Worm (Caenorhabditis elegans) whole organism, mixed stage, embryonic: ENCODE results near the gene fbxc-49.

ENCODE experiments used
- blmp-1 ChIP-seq: fragments of 150-350 bp; optimal IDR thresholded peaks from 2 replicates; lab custom pipeline; 2014; ENCODE audit warnings: missing biosample characterization, missing genetic modification characterization
- elt-1 ChIP-seq: sonication (generic microtip); optimal IDR thresholded peaks from 2 replicates; lab custom pipeline; 2017; ENCODE audit warnings: missing genetic modification characterization, mild to moderate bottlenecking, missing compliant biosample characterization, antibody characterized with exemption, moderate library complexity, borderline replicate concordance; ENCODE audit not compliant: insufficient read depth
- flh-1 ChIP-seq: fragments of 200-800 bp; sonication (Bioruptor generic); optimal IDR thresholded peaks from 2 replicates; lab custom pipeline; 2018; ENCODE audit warnings: mild to moderate bottlenecking, missing genetic modification characterization, moderate library complexity, missing compliant biosample characterization
- lin-13 ChIP-seq: fragments of 150-350 bp; optimal IDR thresholded peaks from 2 replicates; lab custom pipeline; 2014; ENCODE audit warnings: missing biosample characterization, missing genetic modification characterization
- lin-32 ChIP-seq: fragments of 200-800 bp; sonication (Bioruptor generic); optimal IDR thresholded peaks from 2 replicates; lab custom pipeline; 2018; ENCODE audit warnings: mild to moderate bottlenecking, missing genetic modification characterization, missing compliant biosample characterization
- lsy-2 ChIP-seq: fragments of 150-350 bp; optimal IDR thresholded peaks from 2 replicates; lab custom pipeline; 2014; ENCODE audit warnings: missing biosample characterization, missing genetic modification characterization
- mep-1 ChIP-seq: fragments of 150-350 bp; optimal IDR thresholded peaks from 2 replicates; lab custom pipeline; 2017; ENCODE audit warnings: missing biosample characterization, missing genetic modification reagents, missing genetic modification characterization, inconsistent platforms
- nhr-237 ChIP-seq: fragments of 150-350 bp; optimal IDR thresholded peaks from 2 replicates; lab custom pipeline; 2014; ENCODE audit warnings: missing biosample characterization, missing genetic modification characterization
- nhr-76 ChIP-seq: sonication (generic microtip); optimal IDR thresholded peaks from 2 replicates; lab custom pipeline; 2017; ENCODE audit warnings: missing biosample characterization, missing genetic modification characterization
- pha-4 ChIP-seq: fragments of 150-350 bp; optimal IDR thresholded peaks from 2 replicates; lab custom pipeline; 2018; ENCODE audit warnings: missing biosample characterization, missing genetic modification reagents, missing genetic modification characterization
- snpc-4 ChIP-seq: fragments of 150-350 bp; optimal IDR thresholded peaks from 2 replicates; lab custom pipeline; 2014; ENCODE audit warnings: missing biosample characterization, missing genetic modification characterization
- unc-62 ChIP-seq: fragments of 150-350 bp; optimal IDR thresholded peaks from 2 replicates; lab custom pipeline; 2014; ENCODE audit warnings: missing biosample characterization, missing genetic modification reagents, missing genetic modification characterization

DNA sequence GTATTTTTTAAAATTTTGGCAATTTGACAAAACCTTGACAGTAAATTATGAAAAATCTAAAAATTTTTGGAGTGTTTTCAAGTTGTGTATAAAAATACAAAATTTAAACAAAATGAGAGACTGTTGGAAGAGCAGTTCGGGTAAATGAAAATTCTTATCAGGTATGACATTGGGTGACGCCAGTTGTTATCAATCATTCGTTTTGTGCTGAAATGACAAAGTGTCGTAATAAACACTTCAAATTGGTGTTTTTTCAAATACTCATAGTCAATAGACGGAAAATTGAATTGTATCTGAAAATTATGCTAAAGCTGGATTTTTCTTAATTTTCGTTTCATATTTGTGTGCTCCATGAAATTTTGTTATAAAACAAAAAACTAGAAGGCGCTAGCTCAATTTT lies 38.8 kb downstream of the fbxc-49 start:
- TF ChIP-seq nhr-76: no peak
- TF ChIP-seq nhr-237: no peak
- TF ChIP-seq snpc-4 (tag; lab: Kevin White, UChicago): no peak
- TF ChIP-seq pha-4: no peak
- no peak for TF ChIP-seq lin-32
- no peak for TF ChIP-seq mep-1
- no peak for TF ChIP-seq lsy-2 (tag; lab: Kevin White, UChicago)
- TF ChIP-seq elt-1 (tag; lab: Kevin White, UChicago): no peak
- TF ChIP-seq flh-1 (GFP tag; lab: Kevin White, UChicago): no peak
- no peak for TF ChIP-seq unc-62 (GFP tag; lab: Kevin White, UChicago)
- TF ChIP-seq blmp-1 (tag; lab: Kevin White, UChicago): no peak
- TF ChIP-seq lin-13 (tag; lab: Kevin White, UChicago): no peak
